Worm (Caenorhabditis elegans): ENCODE results near the gene F09E10.6.

F09E10.6 gene

DNA sequence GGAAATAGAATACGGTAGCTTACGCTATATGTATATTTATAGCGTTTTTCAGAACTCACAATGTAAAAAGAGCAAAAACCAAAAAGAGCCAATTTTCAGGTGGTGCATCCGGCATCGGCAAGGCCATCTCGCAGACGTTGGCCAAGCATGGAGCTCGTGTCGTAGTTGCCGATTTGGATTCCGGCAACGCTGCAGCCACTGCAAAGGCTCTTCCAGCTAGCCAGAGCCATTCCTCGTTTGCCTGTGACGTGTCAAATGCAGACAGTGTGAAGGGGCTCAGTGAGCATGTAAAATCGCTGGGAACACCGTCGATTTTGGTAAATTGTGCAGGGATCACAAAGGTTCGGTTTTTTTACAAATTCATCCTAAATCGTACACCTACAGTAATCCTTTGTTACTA lies 10.4 kb downstream of the F09E10.6 start:
- TF ChIP-seq dox-1 (GFP tag; IDR thresholded peaks at IDR 0.05): peak; percentile 13; the same call in 1 of the 2 replicates
- TF ChIP-seq atf-7 (tag; optimal IDR thresholded peaks at IDR 0.05): no peak
- TF ChIP-seq lin-26 (GFP tag; IDR thresholded peaks at IDR 0.05): no peak
- TF ChIP-seq him-1 (tag; optimal IDR thresholded peaks at IDR 0.05): no peak
- no peak for TF ChIP-seq Y95B8A.8 (GFP tag; IDR thresholded peaks at IDR 0.05)
- TF ChIP-seq rcor-1 (GFP tag; IDR thresholded peaks at IDR 0.05): no peak
- TF ChIP-seq ceh-79 (tag; optimal IDR thresholded peaks at IDR 0.05): no peak
- 0 out of 2 replicates have a peak, but pooled peaks have one; percentile 18 for TF ChIP-seq aptf-3 (GFP tag; IDR thresholded peaks at IDR 0.05)
- no peak for TF ChIP-seq ZK185.1 (tag; optimal IDR thresholded peaks at IDR 0.05; ENCODE audit: poor library complexity, severe bottlenecking)
- no peak for TF ChIP-seq lin-54 (GFP tag; optimal IDR thresholded peaks at IDR 0.05)
- TF ChIP-seq T07F8.4 (tag; optimal IDR thresholded peaks at IDR 0.05): no peak
- TF ChIP-seq madf-6 (GFP tag; IDR thresholded peaks at IDR 0.05): 0 out of 2 replicates have a peak, but pooled peaks have one; percentile 28
- TF ChIP-seq ztf-26 (tag; optimal IDR thresholded peaks at IDR 0.05): no peak
- no peak for TF ChIP-seq F33H1.4 (GFP tag; IDR thresholded peaks at IDR 0.05)
- no peak for TF ChIP-seq cebp-1 (GFP tag; IDR thresholded peaks at IDR 0.05)
- no peak for TF ChIP-seq cebp-1 (tag; optimal IDR thresholded peaks at IDR 0.05)
- no peak for TF ChIP-seq mes-4 (tag; optimal IDR thresholded peaks at IDR 0.05)
- TF ChIP-seq zim-3 (tag; optimal IDR thresholded peaks at IDR 0.05): peak; percentile 72
- TF ChIP-seq nfya-2 (GFP tag; IDR thresholded peaks at IDR 0.05): no peak
- TF ChIP-seq tbx-9 (tag; optimal IDR thresholded peaks at IDR 0.05; ENCODE audit: borderline replicate concordance): no peak
- TF ChIP-seq rpc-1 (optimal IDR thresholded peaks at IDR 0.05): no peak
- no peak for TF ChIP-seq rpc-1 (tag; optimal IDR thresholded peaks at IDR 0.05)
- no peak for TF ChIP-seq D2030.7 (GFP tag; IDR thresholded peaks at IDR 0.05)
- no peak for TF ChIP-seq egrh-3 (GFP tag; IDR thresholded peaks at IDR 0.05)
- TF ChIP-seq attf-3 (GFP tag; conservative IDR thresholded peaks at IDR 0.05): no peak
- TF ChIP-seq Y79H2A.3 (GFP tag; conservative IDR thresholded peaks at IDR 0.05): no peak
- TF ChIP-seq lir-1 (GFP tag; conservative IDR thresholded peaks at IDR 0.05): no peak
- no peak for TF ChIP-seq ztf-25 (GFP tag; IDR thresholded peaks at IDR 0.05)
- TF ChIP-seq egl-44 (GFP tag; IDR thresholded peaks at IDR 0.05): no peak
- TF ChIP-seq sptf-2 (GFP tag; optimal IDR thresholded peaks at IDR 0.05): no peak
- no peak for TF ChIP-seq aptf-2 (GFP tag; conservative IDR thresholded peaks at IDR 0.05)
- no peak for TF ChIP-seq ceh-58 (GFP tag; IDR thresholded peaks at IDR 0.05)
- no peak for TF ChIP-seq mel-28 (tag; optimal IDR thresholded peaks at IDR 0.05; ENCODE audit: borderline replicate concordance)
- TF ChIP-seq madf-10 (tag; optimal IDR thresholded peaks at IDR 0.05): no peak
- TF ChIP-seq Y67H2A.10 (GFP tag; conservative IDR thresholded peaks at IDR 0.05): no peak
- TF ChIP-seq nhr-27 (tag; optimal IDR thresholded peaks at IDR 0.05): no peak
- no peak for TF ChIP-seq ztf-28 (GFP tag; IDR thresholded peaks at IDR 0.05)
- no peak for TF ChIP-seq madf-3 (GFP tag; IDR thresholded peaks at IDR 0.05)
- no peak for TF ChIP-seq bed-2 (GFP tag; IDR thresholded peaks at IDR 0.05)
- no peak for TF ChIP-seq F55B11.4 (tag; optimal IDR thresholded peaks at IDR 0.05; ENCODE audit: borderline replicate concordance, insufficient read depth)
- TF ChIP-seq pha-4 (tag; optimal IDR thresholded peaks at IDR 0.05): no peak
- peak; percentile 34 for TF ChIP-seq F52B5.7 (tag; optimal IDR thresholded peaks at IDR 0.05)
- TF ChIP-seq B0019.2 (GFP tag; conservative IDR thresholded peaks at IDR 0.05): no peak
- TF ChIP-seq F49E8.2 (tag; optimal IDR thresholded peaks at IDR 0.05; ENCODE audit: insufficient read depth): no peak
- no peak for TF ChIP-seq C17E4.6 (GFP tag; IDR thresholded peaks at IDR 0.05)
- no peak for TF ChIP-seq egl-18 (GFP tag; IDR thresholded peaks at IDR 0.05)
- TF ChIP-seq hrde-1 (tag; optimal IDR thresholded peaks at IDR 0.05; ENCODE audit: borderline replicate concordance): no peak
- TF ChIP-seq lsl-1 (GFP tag; optimal IDR thresholded peaks at IDR 0.05): no peak
- TF ChIP-seq zfh-2 (GFP tag; conservative IDR thresholded peaks at IDR 0.05): peak; percentile 60
- peak; percentile 23 for TF ChIP-seq chd-7 (tag; optimal IDR thresholded peaks at IDR 0.05)

All from whole organism, young adult.